Fruit fly (Drosophila melanogaster): ENCODE measurements around the gene RnrL.

The RnrL gene

DNA sequence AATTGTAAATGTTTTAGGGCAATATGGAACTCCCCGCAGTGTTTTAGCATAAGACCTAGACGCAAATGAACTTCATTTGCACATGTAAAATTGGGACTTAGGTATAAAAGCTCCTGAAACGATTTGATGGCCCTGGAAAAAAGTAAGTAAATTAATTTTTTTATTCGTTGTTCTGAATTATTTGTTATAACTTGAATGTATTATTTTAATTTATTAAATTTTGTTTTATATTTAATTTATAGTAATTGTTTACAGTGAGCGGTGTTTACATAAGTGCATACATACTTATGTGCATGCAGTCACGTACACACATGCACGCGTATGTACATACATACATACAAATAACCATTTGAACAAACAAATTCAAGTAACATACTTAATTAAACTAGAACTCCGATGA, 51.3 kb downstream of the RnrL start (continued):
- no peak for TF ChIP-seq CG14965 (GFP tag; optimal IDR thresholded peaks at IDR 0.05; ENCODE audit: borderline replicate concordance)
- TF ChIP-seq CG17328 (GFP tag; IDR thresholded peaks at IDR 0.05): 0 out of 2 replicates have a peak, but pooled peaks have one; percentile 31
- peak; percentile 54 for TF ChIP-seq Spps (tag; optimal IDR thresholded peaks at IDR 0.05)
- TF ChIP-seq CG2875 (GFP tag; optimal IDR thresholded peaks at IDR 0.05): peak; percentile 29
- TF ChIP-seq gfzf (GFP tag; optimal IDR thresholded peaks at IDR 0.05): no peak
- TF ChIP-seq Lpt (GFP tag; optimal IDR thresholded peaks at IDR 0.05): no peak
- peak; percentile 4 for TF ChIP-seq Sry-β (GFP tag; optimal IDR thresholded peaks at IDR 0.05)
- peak; percentile 61 for TF ChIP-seq CG14710 (tag; optimal IDR thresholded peaks at IDR 0.05)
- peak; percentile 33; the same call in 1 of the 2 replicates for TF ChIP-seq vvl (GFP tag; IDR thresholded peaks at IDR 0.05)
- peak; percentile 30; the same call in 1 of the 3 replicates for TF ChIP-seq CG11695 (GFP tag; IDR thresholded peaks at IDR 0.05)
- TF ChIP-seq gce (GFP tag; IDR thresholded peaks at IDR 0.05): peak; percentile 44; the same call in 1 of the 3 replicates
- TF ChIP-seq CG17186 (GFP tag; optimal IDR thresholded peaks at IDR 0.05): peak; percentile 17
- peak; percentile 64 for TF ChIP-seq stc (GFP tag; IDR thresholded peaks at IDR 0.05)
- peak; percentile 23 for TF ChIP-seq az2 (GFP tag; optimal IDR thresholded peaks at IDR 0.05)
- no peak for TF ChIP-seq Dip3 (GFP tag; optimal IDR thresholded peaks at IDR 0.05)
- TF ChIP-seq hkb (optimal IDR thresholded peaks at IDR 0.05): no peak
- TF ChIP-seq hkb (GFP tag; IDR thresholded peaks at IDR 0.05): peak; percentile 48
- 0 out of 2 replicates have a peak, but pooled peaks have one; percentile 30 for TF ChIP-seq ara (GFP tag; IDR thresholded peaks at IDR 0.05)
- no peak for TF ChIP-seq CHES-1-like (GFP tag; optimal IDR thresholded peaks at IDR 0.05)
- peak; percentile 12; the same call in 1 of the 2 replicates for TF ChIP-seq wor (GFP tag; IDR thresholded peaks at IDR 0.05)
- TF ChIP-seq CG17802 (tag; optimal IDR thresholded peaks at IDR 0.05): peak; percentile 29
- TF ChIP-seq CG31388 (GFP tag; optimal IDR thresholded peaks at IDR 0.05): no peak

Data from whole organism, embryonic.